Worm (Caenorhabditis elegans) whole organism, L2 larva: ENCODE results near the gene mig-6.

Experiments used
- ama-1 ChIP-seq: fragments of 150-350 bp; optimal IDR thresholded peaks from 2 replicates; lab custom pipeline; 2018; ENCODE audit warnings: inconsistent platforms
- ceh-16 ChIP-seq: fragments of 150-350 bp; optimal IDR thresholded peaks from 2 replicates; lab custom pipeline; 2014; ENCODE audit warnings: missing biosample characterization, missing genetic modification characterization
- fos-1 ChIP-seq: fragments of 150-350 bp; optimal IDR thresholded peaks from 2 replicates; lab custom pipeline; 2014; ENCODE audit warnings: missing biosample characterization, missing genetic modification characterization
- mab-5 ChIP-seq: fragments of 150-350 bp; optimal IDR thresholded peaks from 2 replicates; lab custom pipeline; 2014; ENCODE audit warnings: missing biosample characterization, missing genetic modification characterization
- nhr-10 ChIP-seq: sonication (generic microtip); optimal IDR thresholded peaks from 2 replicates; lab custom pipeline; 2017; ENCODE audit warnings: missing biosample characterization, missing genetic modification characterization

ce11 chrV:7837809-7838208, 10.8 kb downstream of the mig-6 start, which contains the start of gene ttr-33:
- no peak for TF ChIP-seq nhr-10 (tag; lab: Kevin White, UChicago)
- no peak for TF ChIP-seq mab-5 (tag; lab: Kevin White, UChicago)
- TF ChIP-seq fos-1 (tag; lab: Kevin White, UChicago) = peak; percentile 12
- TF ChIP-seq ceh-16 (tag; lab: Kevin White, UChicago) = no peak
- no peak for TF ChIP-seq ama-1 (lab: Kevin White, UChicago)
